Worm (Caenorhabditis elegans): ENCODE measurements around the gene F55H2.5.

Gene F55H2.5

DNA sequence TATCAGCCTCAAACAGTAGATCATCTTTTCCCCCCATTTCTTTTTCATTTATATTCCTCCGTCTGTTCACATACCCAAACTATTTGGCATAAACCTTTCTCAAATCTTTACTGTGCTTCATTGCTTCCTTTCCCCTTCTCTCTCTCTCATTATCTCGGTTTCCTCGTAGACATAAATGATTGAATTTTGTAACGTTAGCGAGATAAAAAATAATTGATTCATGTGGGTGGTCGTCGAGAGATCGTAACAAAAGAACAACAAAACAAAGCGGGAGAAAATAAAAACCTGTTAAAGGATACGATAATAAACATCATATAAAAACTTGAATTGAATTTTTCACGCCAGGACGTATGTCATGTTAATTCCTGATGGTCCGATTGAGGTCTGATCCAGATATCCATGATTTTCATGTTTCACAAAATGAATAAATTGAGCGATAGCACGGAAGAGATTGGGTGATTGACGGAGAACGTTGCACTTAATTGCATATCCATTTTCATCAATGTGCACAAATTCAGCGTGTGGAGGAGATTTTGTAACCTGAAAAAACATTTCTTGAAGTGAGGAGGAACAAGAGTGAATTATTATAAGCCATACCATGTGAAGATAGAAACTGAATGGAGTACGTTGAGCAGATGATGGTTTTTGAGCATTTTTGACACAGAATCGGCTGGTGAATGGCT lies 48.3 kb upstream of the F55H2.5 start (continued):
- no peak for TF ChIP-seq aptf-2 (GFP tag; conservative IDR thresholded peaks at IDR 0.05)
- no peak for TF ChIP-seq snpc-4 (GFP tag; optimal IDR thresholded peaks at IDR 0.05)
- peak in 1 of 4 experiments; percentile 40 for TF ChIP-seq snpc-4 (tag; optimal IDR thresholded peaks at IDR 0.05)
- TF ChIP-seq cebp-2 (GFP tag; IDR thresholded peaks at IDR 0.05), result no peak
- no peak for TF ChIP-seq ama-1 (optimal IDR thresholded peaks at IDR 0.05)
- TF ChIP-seq ama-1 (GFP tag; optimal IDR thresholded peaks at IDR 0.05), result peak in 1 of 2 experiments; percentile 16
- TF ChIP-seq let-607 (tag; optimal IDR thresholded peaks at IDR 0.05), result peak in 1 of 2 experiments; percentile 13
- TF ChIP-seq attf-3 (GFP tag; conservative IDR thresholded peaks at IDR 0.05), result no peak
- peak; percentile 43 for TF ChIP-seq tbx-9 (tag; optimal IDR thresholded peaks at IDR 0.05; ENCODE audit: borderline replicate concordance)
- TF ChIP-seq snpc-1.1 (tag; optimal IDR thresholded peaks at IDR 0.05; ENCODE audit: insufficient read depth), result peak; percentile 33
- no peak for TF ChIP-seq unc-62 (GFP tag; optimal IDR thresholded peaks at IDR 0.05)
- no peak for TF ChIP-seq mes-4 (tag; optimal IDR thresholded peaks at IDR 0.05)
- 0 out of 2 replicates have a peak, but pooled peaks have one; percentile 21 for TF ChIP-seq attf-6 (GFP tag; IDR thresholded peaks at IDR 0.05)
- TF ChIP-seq aptf-3 (GFP tag; IDR thresholded peaks at IDR 0.05), result no peak
- TF ChIP-seq egrh-3 (GFP tag; IDR thresholded peaks at IDR 0.05), result no peak
- no peak for TF ChIP-seq D2030.7 (GFP tag; IDR thresholded peaks at IDR 0.05)

- TF ChIP-seq rec-8 (tag; optimal IDR thresholded peaks at IDR 0.05) (peak in 1 of 2 experiments; percentile 29), ZK185.1 (tag; optimal IDR thresholded peaks at IDR 0.05; ENCODE audit: poor library complexity, severe bottlenecking) (peak; percentile 84), lin-54 (GFP tag; optimal IDR thresholded peaks at IDR 0.05) (peak; percentile 46), snpc-4 (GFP tag; optimal IDR thresholded peaks at IDR 0.05) (no peak), snpc-4 (tag; optimal IDR thresholded peaks at IDR 0.05) (peak in 1 of 4 experiments; percentile 36), attf-3 (GFP tag; conservative IDR thresholded peaks at IDR 0.05) (no peak), Y79H2A.3 (GFP tag; conservative IDR thresholded peaks at IDR 0.05) (no peak), bed-2 (GFP tag; IDR thresholded peaks at IDR 0.05) (no peak), dox-1 (GFP tag; IDR thresholded peaks at IDR 0.05) (0 out of 2 replicates have a peak, but pooled peaks have one; percentile 9), unc-130 (GFP tag; optimal IDR thresholded peaks at IDR 0.05) (peak; percentile 70), lin-40 (tag; optimal IDR thresholded peaks at IDR 0.05) (peak; percentile 33), K12H6.12 (tag; optimal IDR thresholded peaks at IDR 0.05) (peak; percentile 8), B0019.2 (GFP tag; conservative IDR thresholded peaks at IDR 0.05) (no peak), madf-10 (tag; optimal IDR thresholded peaks at IDR 0.05) (peak; percentile 24), F22D6.2 (tag; optimal IDR thresholded peaks at IDR 0.05) (peak; percentile 21), cebp-1 (GFP tag; IDR thresholded peaks at IDR 0.05) (no peak), cebp-1 (tag; optimal IDR thresholded peaks at IDR 0.05) (peak; percentile 22), let-607 (tag; optimal IDR thresholded peaks at IDR 0.05) (peak in 1 of 2 experiments; percentile 50), mcd-1 (GFP tag; IDR thresholded peaks at IDR 0.05) (peak; percentile 75), unc-62 (GFP tag; optimal IDR thresholded peaks at IDR 0.05) (no peak), lin-35 (GFP tag; optimal IDR thresholded peaks at IDR 0.05) (peak in 1 of 3 experiments; percentile 45), madf-6 (GFP tag; IDR thresholded peaks at IDR 0.05) (peak; percentile 41; the same call in 1 of the 2 replicates), lsl-1 (GFP tag; optimal IDR thresholded peaks at IDR 0.05) (peak; percentile 24), ceh-27 (GFP tag; optimal IDR thresholded peaks at IDR 0.05) (peak; percentile 42), nhr-90 (tag; optimal IDR thresholded peaks at IDR 0.05) (no peak), F57C9.4 (tag; optimal IDR thresholded peaks at IDR 0.05) (no peak), F33H1.4 (GFP tag; IDR thresholded peaks at IDR 0.05) (no peak; the same call in 1 of the 2 replicates), hrde-1 (tag; optimal IDR thresholded peaks at IDR 0.05; ENCODE audit: borderline replicate concordance) (peak; percentile 9)
These were observed 45.8 kb upstream of the F55H2.5 start, which contains the start of gene B0464.9 for ce11 chrIII:9465424-9465823. TSS of gene B0464.9 (plus strand) at chrIII:9465767.

Data from whole organism, young adult.